Worm (Caenorhabditis elegans) whole organism, midembryonic: ENCODE results near the gene C30H6.9.

Source experiments
- cog-1 ChIP-seq: sonication (generic microtip); optimal IDR thresholded peaks from 2 replicates; lab custom pipeline; 2016; ENCODE audit warnings: missing genetic modification characterization, missing compliant biosample characterization
- flt-1 ChIP-seq: fragments of 200-800 bp; sonication (Bioruptor generic); IDR thresholded peaks from 2 replicates; pipeline ENCODE4 v1.3.6; 2022; ENCODE audit warnings: missing genetic modification characterization, missing compliant biosample characterization
- med-1 ChIP-seq: sonication (generic microtip); optimal IDR thresholded peaks from 2 replicates; lab custom pipeline; 2017; ENCODE audit warnings: missing genetic modification characterization, mild to moderate bottlenecking, missing compliant biosample characterization, antibody characterized with exemption, missing genetic modification reagents; ENCODE audit not compliant: insufficient read depth
- tab-1 ChIP-seq: fragments of 200-800 bp; sonication (Bioruptor generic); IDR thresholded peaks from 2 replicates; pipeline ENCODE4 v1.3.6; 2022; ENCODE audit warnings: missing genetic modification characterization, missing compliant biosample characterization
- ztf-23 ChIP-seq: fragments of 200-800 bp; sonication (Bioruptor generic); IDR thresholded peaks from 2 replicates; pipeline ENCODE4 v1.3.6; 2022; ENCODE audit warnings: missing genetic modification reagents, missing genetic modification characterization, missing compliant biosample characterization
- ztf-29 ChIP-seq: fragments of 200-800 bp; sonication (Bioruptor generic); IDR thresholded peaks from 2 replicates; pipeline ENCODE4 v1.3.6; 2022; ENCODE audit warnings: missing genetic modification reagents, missing genetic modification characterization, missing compliant biosample characterization

DNA sequence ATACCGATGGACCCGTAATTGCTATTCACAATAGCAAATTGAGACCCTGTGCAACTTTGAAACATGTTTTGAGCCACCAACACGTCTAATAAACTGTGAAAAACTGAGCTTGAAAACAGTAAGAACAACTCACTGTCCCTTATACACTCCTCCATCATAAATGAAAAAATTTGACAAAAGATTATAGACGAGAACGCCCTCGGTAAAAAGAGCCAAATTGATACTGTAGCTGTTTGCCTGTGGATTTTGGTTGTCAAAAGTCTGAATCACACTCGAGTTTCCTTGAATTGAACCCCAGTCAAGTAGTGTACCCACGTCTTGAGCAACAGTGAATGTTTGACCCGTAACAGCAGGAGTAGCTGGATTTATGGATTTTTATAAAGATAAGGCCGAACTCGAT lies 38.9 kb downstream of the C30H6.9 start:
- no peak for TF ChIP-seq med-1
- no peak for TF ChIP-seq ztf-29
- TF ChIP-seq ztf-23 (GFP tag; lab: Robert Waterston, UW): no peak
- TF ChIP-seq flt-1 (GFP tag; lab: Robert Waterston, UW): no peak
- TF ChIP-seq tab-1 (GFP tag; lab: Robert Waterston, UW): no peak
- TF ChIP-seq cog-1 (tag; lab: Kevin White, UChicago): no peak
